Fruit fly (Drosophila melanogaster) whole organism, prepupa: ENCODE results near the gene CG16986.

Experiments
- Blimp-1 ChIP-seq: fragments of 200-800 bp; sonication (Bioruptor generic); optimal IDR thresholded peaks from 3 replicates; lab custom pipeline; 2017; ENCODE audit warnings: missing biosample characterization, missing genetic modification characterization, mild to moderate bottlenecking, moderate library complexity, missing genetic modification reagents
- CG10631 ChIP-seq: fragments of 200-800 bp; sonication (Bioruptor generic); optimal IDR thresholded peaks from 2 replicates; lab custom pipeline; 2016; ENCODE audit warnings: missing biosample characterization, missing genetic modification characterization
- CG10669 ChIP-seq: fragments of 200-800 bp; sonication (Bioruptor generic); optimal IDR thresholded peaks from 3 replicates; lab custom pipeline; 2018; ENCODE audit warnings: missing biosample characterization, mild to moderate bottlenecking, missing genetic modification characterization, moderate library complexity
- CG11294 ChIP-seq: fragments of 200-800 bp; sonication (Bioruptor generic); IDR thresholded peaks from 2 replicates; pipeline ENCODE4 v1.3.6; 2022; ENCODE audit warnings: missing biosample characterization, missing genetic modification characterization
- CG11762 ChIP-seq: fragments of 200-800 bp; sonication (Bioruptor generic); optimal IDR thresholded peaks from 3 replicates; lab custom pipeline; 2016; ENCODE audit warnings: missing biosample characterization, missing genetic modification characterization; ENCODE audit not compliant: insufficient read depth
- CG15336 ChIP-seq: fragments of 200-800 bp; sonication (Bioruptor generic); IDR thresholded peaks from 2 replicates; pipeline ENCODE4 v1.3.6; 2022; ENCODE audit warnings: missing biosample characterization, missing genetic modification characterization
- CG1621 ChIP-seq: fragments of 200-800 bp; sonication (Bioruptor generic); optimal IDR thresholded peaks from 3 replicates; lab custom pipeline; 2018; ENCODE audit warnings: missing biosample characterization, mild to moderate bottlenecking, missing genetic modification characterization
- CG16779 ChIP-seq: fragments of 200-800 bp; sonication (Bioruptor generic); optimal IDR thresholded peaks from 3 replicates; lab custom pipeline; 2017; ENCODE audit warnings: missing biosample characterization, mild to moderate bottlenecking, missing genetic modification characterization
- CG3032 ChIP-seq: fragments of 200-800 bp; optimal IDR thresholded peaks from 2 replicates; lab custom pipeline; 2019; ENCODE audit warnings: missing biosample characterization, mild to moderate bottlenecking, missing genetic modification characterization, moderate library complexity
- CG34406 ChIP-seq: fragments of 200-800 bp; sonication (Bioruptor generic); optimal IDR thresholded peaks from 3 replicates; lab custom pipeline; 2016; ENCODE audit warnings: missing biosample characterization, missing genetic modification characterization
- CG6163 ChIP-seq: fragments of 200-800 bp; sonication (Bioruptor generic); IDR thresholded peaks from 3 replicates; pipeline ENCODE4 v1.3.6; 2022; ENCODE audit warnings: missing biosample characterization, missing genetic modification characterization
- CG6276 ChIP-seq: fragments of 200-800 bp; sonication (Bioruptor generic); optimal IDR thresholded peaks from 2 replicates; lab custom pipeline; 2017; ENCODE audit warnings: missing biosample characterization, mild to moderate bottlenecking, missing genetic modification characterization
- CG6792 ChIP-seq: fragments of 200-800 bp; sonication (Bioruptor generic); optimal IDR thresholded peaks from 3 replicates; lab custom pipeline; 2016; ENCODE audit warnings: missing biosample characterization, missing genetic modification characterization
- CG6808 ChIP-seq: fragments of 200-800 bp; sonication (Bioruptor generic); optimal IDR thresholded peaks from 3 replicates; lab custom pipeline; 2017; ENCODE audit warnings: missing biosample characterization, missing genetic modification characterization, mild to moderate bottlenecking, moderate library complexity, missing genetic modification reagents
- CG6854 ChIP-seq: fragments of 200-800 bp; sonication (Bioruptor generic); optimal IDR thresholded peaks from 2 replicates; lab custom pipeline; 2017; ENCODE audit warnings: missing biosample characterization, mild to moderate bottlenecking, missing genetic modification characterization
- CG7368 ChIP-seq: fragments of 200-800 bp; sonication (Bioruptor generic); optimal IDR thresholded peaks from 3 replicates; lab custom pipeline; 2016; ENCODE audit warnings: missing biosample characterization, missing genetic modification characterization
- CG8119 ChIP-seq: fragments of 200-800 bp; sonication (Bioruptor generic); IDR thresholded peaks from 3 replicates; pipeline ENCODE4 v1.3.6; 2022; ENCODE audit warnings: missing biosample characterization, missing genetic modification characterization
- CG8319 ChIP-seq: fragments of 200-800 bp; sonication (Bioruptor generic); optimal IDR thresholded peaks from 3 replicates; lab custom pipeline; 2016; ENCODE audit warnings: missing biosample characterization, missing genetic modification characterization
- CG8632 ChIP-seq: fragments of 200-800 bp; sonication (Bioruptor generic); optimal IDR thresholded peaks from 3 replicates; lab custom pipeline; 2016; ENCODE audit warnings: missing biosample characterization, missing genetic modification characterization
- CG9139 ChIP-seq: fragments of 200-800 bp; sonication (Bioruptor generic); optimal IDR thresholded peaks from 3 replicates; lab custom pipeline; 2017; ENCODE audit warnings: missing biosample characterization, mild to moderate bottlenecking, missing genetic modification characterization
- Eip75B ChIP-seq: fragments of 200-800 bp; sonication (Bioruptor generic); optimal IDR thresholded peaks from 3 replicates; lab custom pipeline; 2016; ENCODE audit warnings: missing biosample characterization, missing genetic modification characterization
- Eip93F ChIP-seq: fragments of 200-800 bp; sonication (Bioruptor generic); optimal IDR thresholded peaks from 2 replicates; lab custom pipeline; 2016; ENCODE audit warnings: missing biosample characterization, mild to moderate bottlenecking, missing genetic modification characterization
- Ets96B ChIP-seq: fragments of 200-800 bp; optimal IDR thresholded peaks from 2 replicates; lab custom pipeline; 2019; ENCODE audit warnings: missing biosample characterization, mild to moderate bottlenecking, missing genetic modification characterization, moderate library complexity
- Lpt ChIP-seq: fragments of 200-800 bp; sonication (Bioruptor generic); optimal IDR thresholded peaks from 3 replicates; lab custom pipeline; 2016; ENCODE audit warnings: missing biosample characterization, missing genetic modification characterization
- Met ChIP-seq: fragments of 200-800 bp; sonication (Bioruptor generic); optimal IDR thresholded peaks from 3 replicates; lab custom pipeline; 2016; ENCODE audit warnings: missing biosample characterization, missing genetic modification characterization
- OdsH ChIP-seq: fragments of 200-800 bp; sonication (Bioruptor generic); optimal IDR thresholded peaks from 3 replicates; lab custom pipeline; 2016; ENCODE audit warnings: missing biosample characterization, missing genetic modification characterization
- Sox102F ChIP-seq: fragments of 200-800 bp; sonication (Bioruptor generic); optimal IDR thresholded peaks from 2 replicates; lab custom pipeline; 2016; ENCODE audit warnings: missing biosample characterization, mild to moderate bottlenecking, missing genetic modification characterization
- Sox14 ChIP-seq: fragments of 200-800 bp; sonication (Bioruptor generic); optimal IDR thresholded peaks from 3 replicates; lab custom pipeline; 2016; ENCODE audit warnings: missing biosample characterization, missing genetic modification characterization
- Sox15 ChIP-seq: fragments of 200-800 bp; sonication (Bioruptor generic); optimal IDR thresholded peaks from 3 replicates; lab custom pipeline; 2016; ENCODE audit warnings: missing biosample characterization, missing genetic modification characterization
- dsx ChIP-seq: fragments of 200-800 bp; optimal IDR thresholded peaks from 3 replicates; lab custom pipeline; 2019; ENCODE audit warnings: missing biosample characterization, mild to moderate bottlenecking, missing genetic modification characterization, moderate library complexity; ENCODE audit not compliant: poor library complexity, severe bottlenecking
- eg ChIP-seq: fragments of 200-800 bp; sonication (Bioruptor generic); IDR thresholded peaks from 3 replicates; pipeline ENCODE4 v1.3.6; 2022; ENCODE audit warnings: missing biosample characterization, missing genetic modification characterization
- fd85E ChIP-seq: fragments of 200-800 bp; sonication (Bioruptor generic); optimal IDR thresholded peaks from 3 replicates; lab custom pipeline; 2016; ENCODE audit warnings: missing biosample characterization, missing genetic modification characterization
- lz ChIP-seq: fragments of 200-800 bp; sonication (Bioruptor generic); optimal IDR thresholded peaks from 3 replicates; lab custom pipeline; 2016; ENCODE audit warnings: missing biosample characterization, missing genetic modification characterization
- net ChIP-seq: fragments of 200-800 bp; sonication (Bioruptor generic); optimal IDR thresholded peaks from 3 replicates; lab custom pipeline; 2016; ENCODE audit warnings: missing biosample characterization, missing genetic modification characterization
- pdm3 ChIP-seq: fragments of 200-800 bp; sonication (Bioruptor generic); optimal IDR thresholded peaks from 3 replicates; lab custom pipeline; 2016; ENCODE audit warnings: missing biosample characterization, missing genetic modification characterization
- salr ChIP-seq, 2 experiments: fragments of 200-800 bp; sonication (Bioruptor generic); optimal IDR thresholded peaks; 3 replicates each; lab custom pipeline; 2016 to 2018; ENCODE audit warnings: missing biosample characterization in 2 of 2, missing genetic modification characterization in 2 of 2, mild to moderate bottlenecking in 1 of 2
- spab ChIP-seq: fragments of 200-800 bp; sonication (Bioruptor generic); optimal IDR thresholded peaks from 2 replicates; lab custom pipeline; 2017; ENCODE audit warnings: missing biosample characterization, mild to moderate bottlenecking, missing genetic modification characterization, missing genetic modification reagents
- ss ChIP-seq, 2 experiments: fragments of 200-800 bp; sonication (Bioruptor generic); optimal IDR thresholded peaks; 2 replicates in 1 of 2; 3 replicates in 1 of 2; lab custom pipeline; 2017 to 2018; ENCODE audit warnings: mild to moderate bottlenecking in 2 of 2, missing biosample characterization in 2 of 2, missing genetic modification characterization in 2 of 2, moderate library complexity in 1 of 2
- svp ChIP-seq: fragments of 200-800 bp; sonication (Bioruptor generic); peaks from one replicate; lab custom pipeline; 2016; ENCODE audit warnings: missing biosample characterization, missing genetic modification characterization
- topi ChIP-seq: fragments of 200-800 bp; sonication (Bioruptor generic); optimal IDR thresholded peaks from 3 replicates; lab custom pipeline; 2016; ENCODE audit warnings: missing biosample characterization, missing genetic modification characterization
- vri ChIP-seq: fragments of 200-800 bp; sonication (Bioruptor generic); optimal IDR thresholded peaks from 3 replicates; lab custom pipeline; 2016; ENCODE audit warnings: missing biosample characterization, mild to moderate bottlenecking, missing genetic modification characterization

The CG16986 gene

DNA sequence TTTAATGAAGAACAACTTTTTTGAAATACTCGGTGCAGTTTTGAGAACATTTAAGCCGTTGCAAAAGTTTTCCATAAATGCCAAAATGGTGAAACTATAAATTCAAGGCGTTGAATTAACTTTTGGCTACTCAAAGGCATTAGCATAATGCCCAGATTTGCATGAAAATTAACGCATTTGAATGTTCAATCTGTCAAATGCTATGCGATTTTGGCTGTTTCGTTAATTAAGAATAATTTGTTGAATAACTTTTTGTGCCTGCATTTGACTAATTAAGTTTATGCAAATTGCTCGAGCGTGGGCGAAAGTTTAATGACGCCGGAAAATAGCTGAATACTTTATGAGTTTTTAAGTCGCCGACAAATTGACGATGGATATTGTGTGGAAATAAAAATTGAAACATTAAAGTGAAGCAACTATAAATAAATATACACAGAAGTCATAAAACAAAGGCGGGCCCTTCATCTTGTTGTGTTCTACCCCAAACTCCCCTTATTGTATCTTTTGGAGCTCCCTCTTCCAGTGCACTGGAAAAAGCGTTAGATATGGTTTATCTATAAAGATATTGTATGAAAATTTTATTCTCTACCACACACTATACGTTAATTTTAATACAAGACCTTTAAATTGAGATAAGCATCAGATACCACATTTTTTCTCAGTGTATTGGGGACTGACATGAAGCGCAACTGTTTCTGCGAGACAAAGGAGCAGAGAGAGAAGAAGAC, 47.9 kb upstream of the CG16986 start (continued):
- TF ChIP-seq Sox15 (peak; percentile 92), Blimp-1 (GFP tag; lab: Kevin White, UChicago) (peak; percentile 54), lz (peak; percentile 95), CG8319 (GFP tag; lab: Kevin White, UChicago) (peak; percentile 91), CG6276 (GFP tag; lab: Kevin White, UChicago) (peak; percentile 71), CG11294 (peak; percentile 19; the same call in 1 of the 2 replicates), ss (GFP tag; optimal IDR thresholded peaks at IDR 0.05; lab: Kevin White, UChicago) (peak; percentile 86 to 96), dsx (GFP tag; lab: Kevin White, UChicago) (peak; percentile 97), Eip75B (GFP tag; lab: Kevin White, UChicago) (peak; percentile 93), CG11762 (GFP tag; lab: Kevin White, UChicago) (peak; percentile 82), salr (GFP tag; optimal IDR thresholded peaks at IDR 0.05; lab: Kevin White, UChicago) (peak; percentile 81 to 93), svp (GFP tag; lab: Kevin White, UChicago) (peak; percentile 97), CG16779 (tag; lab: Kevin White, UChicago) (peak; percentile 90), Sox14 (peak; percentile 98), fd85E (GFP tag; lab: Kevin White, UChicago) (peak; percentile 82), topi (GFP tag; lab: Kevin White, UChicago) (peak; percentile 96), CG8119 (GFP tag; lab: Robert Waterston, UW) (peak; percentile 67), Ets96B (tag; lab: Kevin White, UChicago) (peak; percentile 97)
- TF ChIP-seq, all 60 proteins: peak for 57

dm6 chr3L:2552844-2553839, 47.0 kb upstream of the CG16986 start:
- peak; percentile 26 for TF ChIP-seq CG10669 (GFP tag; lab: Kevin White, UChicago)
- TF ChIP-seq CG11762 (GFP tag; lab: Kevin White, UChicago), result peak; percentile 23
- peak; percentile 77 for TF ChIP-seq CG16779 (tag; lab: Kevin White, UChicago)
- TF ChIP-seq CG8632 (GFP tag; lab: Kevin White, UChicago), result no peak
- no peak for TF ChIP-seq CG34406 (GFP tag; lab: Kevin White, UChicago)
- TF ChIP-seq CG1621 (tag; lab: Kevin White, UChicago), result peak; percentile 65
- peak; percentile 74 for TF ChIP-seq CG15336 (GFP tag; lab: Robert Waterston, UW)
- TF ChIP-seq net (GFP tag; lab: Kevin White, UChicago), result peak; percentile 50
- peak; percentile 9 for TF ChIP-seq Met (GFP tag; lab: Kevin White, UChicago)
- no peak for TF ChIP-seq fd85E (GFP tag; lab: Kevin White, UChicago)
- peak; percentile 41 for TF ChIP-seq CG6854 (GFP tag; lab: Kevin White, UChicago)
- TF ChIP-seq Sox102F (GFP tag; lab: Kevin White, UChicago), result peak; percentile 48
- peak in 1 of 2 experiments; percentile 47 for TF ChIP-seq salr (GFP tag; optimal IDR thresholded peaks at IDR 0.05; lab: Kevin White, UChicago)
- no peak for TF ChIP-seq CG6792 (GFP tag; lab: Kevin White, UChicago)
- peak; percentile 19 for TF ChIP-seq OdsH (GFP tag; lab: Kevin White, UChicago)
- peak; percentile 90 for TF ChIP-seq CG6163 (GFP tag; lab: Robert Waterston, UW)
- peak; percentile 66 for TF ChIP-seq CG3032 (tag; lab: Kevin White, UChicago)
- peak; percentile 78 for TF ChIP-seq CG8119 (GFP tag; lab: Robert Waterston, UW)
- TF ChIP-seq CG8319 (GFP tag; lab: Kevin White, UChicago), result no peak
- peak; percentile 70 for TF ChIP-seq Lpt (GFP tag; lab: Kevin White, UChicago)
- TF ChIP-seq dsx (GFP tag; lab: Kevin White, UChicago), result peak; percentile 53
- TF ChIP-seq CG7368 (GFP tag; lab: Kevin White, UChicago), result no peak
- TF ChIP-seq CG9139 (GFP tag; lab: Kevin White, UChicago), result peak; percentile 82
- no peak for TF ChIP-seq pdm3 (GFP tag; lab: Kevin White, UChicago)
- TF ChIP-seq vri (GFP tag; lab: Kevin White, UChicago), result peak; percentile 49
- TF ChIP-seq CG10631 (GFP tag; lab: Kevin White, UChicago), result no peak
- TF ChIP-seq spab (GFP tag; lab: Kevin White, UChicago), result peak; percentile 1
- peak; percentile 48 for TF ChIP-seq CG6808 (GFP tag; lab: Kevin White, UChicago)
- TF ChIP-seq Eip75B (GFP tag; lab: Kevin White, UChicago), result peak; percentile 15
- no peak for TF ChIP-seq Sox15
- TF ChIP-seq lz, result no peak
- peak; percentile 65 for TF ChIP-seq Ets96B (tag; lab: Kevin White, UChicago)
- no peak for TF ChIP-seq Eip93F (GFP tag; lab: Kevin White, UChicago)
- TF ChIP-seq eg (GFP tag; lab: Robert Waterston, UW), result peak; percentile 88
- TF ChIP-seq Sox14, result peak; percentile 7
- peak; percentile 55 for TF ChIP-seq Blimp-1 (GFP tag; lab: Kevin White, UChicago)
- TF ChIP-seq ss (GFP tag; optimal IDR thresholded peaks at IDR 0.05; lab: Kevin White, UChicago), result peak; percentile 57 to 71
